Fruit fly (Drosophila melanogaster): ENCODE measurements around the gene CG7542.

Gene CG7542

dm6 chr3L:17531397-17531796, 18.2 kb upstream of the CG7542 start (continued):
- no peak for TF ChIP-seq al (GFP tag; IDR thresholded peaks at IDR 0.05)
- no peak for TF ChIP-seq Doc3 (GFP tag; IDR thresholded peaks at IDR 0.05; ENCODE audit: partially characterized antibody)
- TF ChIP-seq Camta (GFP tag; optimal IDR thresholded peaks at IDR 0.05): no peak
- TF ChIP-seq ash1 (GFP tag; optimal IDR thresholded peaks at IDR 0.05): no peak
- TF ChIP-seq Abd-B (GFP tag; optimal IDR thresholded peaks at IDR 0.05): no peak
- TF ChIP-seq slou (GFP tag; optimal IDR thresholded peaks at IDR 0.05): no peak
- no peak for TF ChIP-seq CG8388 (GFP tag; optimal IDR thresholded peaks at IDR 0.05)
- TF ChIP-seq CG10543 (GFP tag; optimal IDR thresholded peaks at IDR 0.05): peak; percentile 63
- TF ChIP-seq knrl (GFP tag; IDR thresholded peaks at IDR 0.05; ENCODE audit: partially characterized antibody): no peak
- no peak for TF ChIP-seq CG4282 (GFP tag; optimal IDR thresholded peaks at IDR 0.05)
- peak in 1 of 2 experiments; percentile 40 for TF ChIP-seq crp (GFP tag; optimal IDR thresholded peaks at IDR 0.05)
- no peak for TF ChIP-seq yki (optimal IDR thresholded peaks at IDR 0.05)
- TF ChIP-seq CG30431 (GFP tag; optimal IDR thresholded peaks at IDR 0.05): no peak
- TF ChIP-seq CG12391 (tag; optimal IDR thresholded peaks at IDR 0.05): no peak
- TF ChIP-seq Opbp (GFP tag; IDR thresholded peaks at IDR 0.05; ENCODE audit: partially characterized antibody): no peak
- no peak for TF ChIP-seq grau (tag; optimal IDR thresholded peaks at IDR 0.05)
- TF ChIP-seq dpn (GFP tag; optimal IDR thresholded peaks at IDR 0.05): no peak
- no peak for TF ChIP-seq trh (GFP tag; optimal IDR thresholded peaks at IDR 0.05)
- TF ChIP-seq pan (optimal IDR thresholded peaks at IDR 0.05): no peak
- no peak for TF ChIP-seq pan (GFP tag; optimal IDR thresholded peaks at IDR 0.05 in 1 of 2, IDR thresholded peaks at IDR 0.05 in 1 of 2)
- TF ChIP-seq dysf (GFP tag; IDR thresholded peaks at IDR 0.05): no peak
- no peak for TF ChIP-seq Hr39 (optimal IDR thresholded peaks at IDR 0.05)
- TF ChIP-seq CG3407 (GFP tag; optimal IDR thresholded peaks at IDR 0.05): no peak
- TF ChIP-seq emc (GFP tag; optimal IDR thresholded peaks at IDR 0.05): no peak
- no peak for TF ChIP-seq CG2202 (tag; optimal IDR thresholded peaks at IDR 0.05)
- no peak for TF ChIP-seq Mad (GFP tag; optimal IDR thresholded peaks at IDR 0.05)
- no peak for TF ChIP-seq C15 (GFP tag; IDR thresholded peaks at IDR 0.05)
- TF ChIP-seq eyg (GFP tag; optimal IDR thresholded peaks at IDR 0.05): no peak
- TF ChIP-seq Mes4 (GFP tag; optimal IDR thresholded peaks at IDR 0.05): no peak
- TF ChIP-seq bigmax (GFP tag; optimal IDR thresholded peaks at IDR 0.05): no peak
- no peak for TF ChIP-seq chif (GFP tag; optimal IDR thresholded peaks at IDR 0.05)
- no peak for TF ChIP-seq chn (GFP tag; optimal IDR thresholded peaks at IDR 0.05)
- no peak for TF ChIP-seq CG12942 (GFP tag; optimal IDR thresholded peaks at IDR 0.05)
- no peak for TF ChIP-seq Usf (GFP tag; optimal IDR thresholded peaks at IDR 0.05)
- TF ChIP-seq CG30020 (tag; optimal IDR thresholded peaks at IDR 0.05): no peak
- no peak for TF ChIP-seq Ssrp (tag; optimal IDR thresholded peaks at IDR 0.05)
- no peak for TF ChIP-seq CG6791 (GFP tag; IDR thresholded peaks at IDR 0.05; ENCODE audit: partially characterized antibody)
- no peak for TF ChIP-seq peb (GFP tag; IDR thresholded peaks at IDR 0.05)
- no peak for TF ChIP-seq Kr (GFP tag; optimal IDR thresholded peaks at IDR 0.05)
- TF ChIP-seq Doc2 (GFP tag; IDR thresholded peaks at IDR 0.05): no peak
- no peak for TF ChIP-seq kah (GFP tag; optimal IDR thresholded peaks at IDR 0.05)
- no peak for TF ChIP-seq MESR4 (GFP tag; optimal IDR thresholded peaks at IDR 0.05)
- TF ChIP-seq Hand (GFP tag; optimal IDR thresholded peaks at IDR 0.05): no peak
- 0 out of 4 replicates have a peak, but pooled peaks have one; percentile 28 for TF ChIP-seq chinmo (GFP tag; IDR thresholded peaks at IDR 0.05; ENCODE audit: partially characterized antibody)
- no peak for TF ChIP-seq Ada2b (GFP tag; IDR thresholded peaks at IDR 0.05)
- TF ChIP-seq CG15011 (GFP tag; optimal IDR thresholded peaks at IDR 0.05): no peak
- no peak for TF ChIP-seq CG11085 (GFP tag; IDR thresholded peaks at IDR 0.05)
- TF ChIP-seq ems (GFP tag; optimal IDR thresholded peaks at IDR 0.05): no peak
- TF ChIP-seq CG12071 (GFP tag; optimal IDR thresholded peaks at IDR 0.05): peak; percentile 50
- TF ChIP-seq Elba2 (GFP tag; optimal IDR thresholded peaks at IDR 0.05): no peak
- no peak for TF ChIP-seq Max (GFP tag; optimal IDR thresholded peaks at IDR 0.05)
- peak; percentile 67 for TF ChIP-seq CG12769 (tag; optimal IDR thresholded peaks at IDR 0.05)

All from whole organism, embryonic.